Worm (Caenorhabditis elegans): ENCODE data around the gene F34D10.9.

DNA sequence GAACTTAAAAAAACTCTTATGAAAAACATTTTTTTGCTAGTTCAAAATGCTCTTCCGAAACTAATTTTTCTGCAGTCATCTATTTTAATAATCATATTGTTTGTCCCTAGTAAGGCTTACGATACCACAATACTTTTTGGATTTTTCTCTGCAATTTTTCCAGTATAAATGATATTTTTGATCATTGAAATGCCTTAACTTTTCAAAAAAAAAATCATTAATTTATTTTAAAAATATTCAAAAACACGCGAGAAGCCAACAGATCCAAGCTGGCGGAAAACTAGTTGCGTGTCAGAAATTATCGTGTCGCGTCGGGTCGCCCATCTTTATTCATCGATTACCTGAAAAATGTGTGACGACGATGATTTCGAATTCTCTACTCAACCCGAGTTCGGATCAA lies 38.8 kb upstream of the F34D10.9 start, which contains the start of gene gmeb-3:
- TF ChIP-seq ama-1 (optimal IDR thresholded peaks at IDR 0.05) (no peak), tbx-11 (GFP tag; IDR thresholded peaks at IDR 0.05) (no peak), ceh-13 (GFP tag; optimal IDR thresholded peaks at IDR 0.05) (no peak), scrt-1 (GFP tag; IDR thresholded peaks at IDR 0.05) (no peak), ceh-36 (tag; optimal IDR thresholded peaks at IDR 0.05) (no peak), hmg-4 (GFP tag; optimal IDR thresholded peaks at IDR 0.05) (no peak), aly-1 (tag; optimal IDR thresholded peaks at IDR 0.05) (no peak), B0310.2 (tag; optimal IDR thresholded peaks at IDR 0.05) (no peak), pes-1 (GFP tag; IDR thresholded peaks at IDR 0.05) (no peak), ets-7 (tag; optimal IDR thresholded peaks at IDR 0.05) (no peak), F13C5.2 (tag; optimal IDR thresholded peaks at IDR 0.05) (no peak), flt-1 (GFP tag; IDR thresholded peaks at IDR 0.05) (no peak), tbx-37 (GFP tag; conservative IDR thresholded peaks at IDR 0.05) (no peak), tra-4 (tag; optimal IDR thresholded peaks at IDR 0.05) (no peak)
